Fruit fly (Drosophila melanogaster) whole organism, embryonic: ENCODE measurements around the gene CG12078.

Experiments used
- B-H1 ChIP-seq: fragments of 200-800 bp; sonication (Bioruptor generic); IDR thresholded peaks from 3 replicates; pipeline ENCODE4 v1.3.6; 2022; ENCODE audit warnings: missing biosample characterization, missing genetic modification characterization
- BtbVII ChIP-seq: fragments of 200-800 bp; sonication (Bioruptor generic); optimal IDR thresholded peaks from 3 replicates; lab custom pipeline; 2017; ENCODE audit warnings: missing biosample characterization, mild to moderate bottlenecking, missing genetic modification characterization
- CG10959 ChIP-seq: fragments of 200-800 bp; sonication (Bioruptor generic); IDR thresholded peaks from 2 replicates; pipeline ENCODE4 v1.3.6; 2022; ENCODE audit warnings: missing biosample characterization, missing genetic modification characterization
- CG10979 ChIP-seq: fragments of 200-800 bp; sonication (Bioruptor generic); optimal IDR thresholded peaks from 2 replicates; lab custom pipeline; 2018; ENCODE audit warnings: missing biosample characterization, mild to moderate bottlenecking, missing genetic modification characterization, moderate library complexity
- CG11085 ChIP-seq: fragments of 200-800 bp; sonication (Bioruptor generic); IDR thresholded peaks from 2 replicates; pipeline ENCODE4 v1.3.6; 2022; ENCODE audit warnings: missing biosample characterization, missing genetic modification characterization
- CG11696 ChIP-seq: fragments of 200-800 bp; sonication (Bioruptor generic); IDR thresholded peaks from 2 replicates; pipeline ENCODE4 v1.3.6; 2022; ENCODE audit warnings: missing biosample characterization, missing genetic modification characterization
- CG12104 ChIP-seq: fragments of 200-800 bp; sonication (Bioruptor generic); optimal IDR thresholded peaks from 3 replicates; lab custom pipeline; 2016; ENCODE audit warnings: missing biosample characterization, missing genetic modification characterization
- CG12219 ChIP-seq: fragments of 200-800 bp; sonication (Bioruptor generic); optimal IDR thresholded peaks from 3 replicates; lab custom pipeline; 2018; ENCODE audit warnings: missing biosample characterization, mild to moderate bottlenecking, missing genetic modification characterization
- CG13624 ChIP-seq: fragments of 200-800 bp; sonication (Bioruptor generic); optimal IDR thresholded peaks from 2 replicates; lab custom pipeline; 2016; ENCODE audit warnings: missing biosample characterization, missing genetic modification characterization
- CG15479 ChIP-seq: fragments of 200-800 bp; sonication (Bioruptor generic); optimal IDR thresholded peaks from 3 replicates; lab custom pipeline; 2019; ENCODE audit warnings: missing biosample characterization, mild to moderate bottlenecking, missing genetic modification characterization, moderate library complexity
- CG17361 ChIP-seq: fragments of 200-800 bp; sonication (Bioruptor generic); IDR thresholded peaks from 3 replicates; pipeline ENCODE4 v1.3.6; 2022; ENCODE audit warnings: missing biosample characterization, missing genetic modification characterization
- CG2116 ChIP-seq: fragments of 200-800 bp; sonication (Bioruptor generic); optimal IDR thresholded peaks from 3 replicates; lab custom pipeline; 2018; ENCODE audit warnings: missing biosample characterization, mild to moderate bottlenecking, missing genetic modification characterization
- CG3726 ChIP-seq: fragments of 200-800 bp; sonication (Bioruptor generic); IDR thresholded peaks from 3 replicates; pipeline ENCODE4, ENCODE4 v1.3.6; 2022; ENCODE audit warnings: missing biosample characterization, missing genetic modification characterization
- CG3995 ChIP-seq: fragments of 200-800 bp; sonication (Bioruptor generic); optimal IDR thresholded peaks from 3 replicates; lab custom pipeline; 2016; ENCODE audit warnings: missing biosample characterization, missing genetic modification characterization
- CG4282 ChIP-seq: fragments of 200-800 bp; sonication (Bioruptor generic); optimal IDR thresholded peaks from 2 replicates; lab custom pipeline; 2016; ENCODE audit warnings: missing biosample characterization, missing genetic modification characterization
- CG4730 ChIP-seq: fragments of 200-800 bp; sonication (Bioruptor generic); IDR thresholded peaks from 2 replicates; pipeline ENCODE4 v1.3.6; 2022; ENCODE audit warnings: missing biosample characterization, missing genetic modification characterization
- CG7839 ChIP-seq: fragments of 200-800 bp; sonication (Bioruptor generic); optimal IDR thresholded peaks from 3 replicates; lab custom pipeline; 2018; ENCODE audit warnings: missing biosample characterization, mild to moderate bottlenecking, missing genetic modification characterization, moderate library complexity
- CG7987 ChIP-seq: fragments of 200-800 bp; sonication (Bioruptor generic); optimal IDR thresholded peaks from 2 replicates; lab custom pipeline; 2018; ENCODE audit warnings: missing biosample characterization, mild to moderate bottlenecking, missing genetic modification characterization, moderate library complexity
- CG9817 ChIP-seq: fragments of 200-800 bp; sonication (Bioruptor generic); optimal IDR thresholded peaks from 2 replicates; lab custom pipeline; 2018; ENCODE audit warnings: missing biosample characterization, mild to moderate bottlenecking, missing genetic modification characterization, moderate library complexity
- D19A ChIP-seq: fragments of 200-800 bp; optimal IDR thresholded peaks from 3 replicates; lab custom pipeline; 2019; ENCODE audit warnings: missing biosample characterization, mild to moderate bottlenecking, missing genetic modification characterization, moderate library complexity
- D19B ChIP-seq: fragments of 200-800 bp; sonication (Bioruptor generic); optimal IDR thresholded peaks from 2 replicates; lab custom pipeline; 2017; ENCODE audit warnings: missing biosample characterization, mild to moderate bottlenecking, missing genetic modification characterization
- Dfd ChIP-seq, 2 experiments: fragments of >200 bp; optimal IDR thresholded peaks; 2 replicates each; lab custom pipeline; 2017; ENCODE audit warnings: missing biosample characterization in 2 of 2, missing genetic modification characterization in 2 of 2
- Hsf ChIP-seq: fragments of 200-800 bp; sonication (Bioruptor generic); optimal IDR thresholded peaks from 3 replicates; lab custom pipeline; 2016; ENCODE audit warnings: missing biosample characterization, missing genetic modification characterization
- Lpt ChIP-seq: fragments of >200 bp; optimal IDR thresholded peaks from 2 replicates; lab custom pipeline; 2018; ENCODE audit warnings: missing biosample characterization, missing genetic modification characterization
- MBD-R2 ChIP-seq: fragments of 200-800 bp; sonication (Bioruptor generic); IDR thresholded peaks from 2 replicates; pipeline ENCODE4 v1.3.6; 2022; ENCODE audit warnings: missing biosample characterization, missing genetic modification characterization
- Poxn ChIP-seq: fragments of 200-800 bp; sonication (Bioruptor generic); IDR thresholded peaks from 2 replicates; pipeline ENCODE4 v1.3.6; 2022; ENCODE audit warnings: missing biosample characterization, missing genetic modification characterization
- Ravus ChIP-seq: fragments of 200-800 bp; sonication (Bioruptor generic); IDR thresholded peaks from 2 replicates; pipeline ENCODE4 v1.3.6; 2022; ENCODE audit warnings: missing biosample characterization, missing genetic modification characterization
- Six4 ChIP-seq: fragments of 200-800 bp; sonication (Bioruptor generic); optimal IDR thresholded peaks from 2 replicates; lab custom pipeline; 2016; ENCODE audit warnings: missing biosample characterization, missing genetic modification characterization
- Sry-β ChIP-seq: fragments of 200-800 bp; sonication (Bioruptor generic); optimal IDR thresholded peaks from 2 replicates; lab custom pipeline; 2018; ENCODE audit warnings: missing biosample characterization, mild to moderate bottlenecking, missing genetic modification characterization, moderate library complexity
- Taf1 ChIP-seq: fragments of 200-800 bp; sonication (Bioruptor generic); IDR thresholded peaks from 2 replicates; pipeline ENCODE4 v1.3.6; 2022; ENCODE audit warnings: missing biosample characterization, missing genetic modification characterization
- al ChIP-seq: fragments of 200-800 bp; sonication (Bioruptor generic); IDR thresholded peaks from 2 replicates; pipeline ENCODE4 v1.3.6; 2022; ENCODE audit warnings: missing biosample characterization, missing genetic modification characterization
- ara ChIP-seq: fragments of 200-800 bp; sonication (Bioruptor generic); IDR thresholded peaks from 2 replicates; pipeline ENCODE4 v1.3.6; 2022; ENCODE audit warnings: missing biosample characterization, missing genetic modification characterization
- cad ChIP-seq: fragments of >200 bp; optimal IDR thresholded peaks from 2 replicates; lab custom pipeline; 2017; ENCODE audit warnings: missing biosample characterization, missing genetic modification characterization
- cato ChIP-seq: fragments of 200-800 bp; sonication (Bioruptor generic); optimal IDR thresholded peaks from 2 replicates; lab custom pipeline; 2016; ENCODE audit warnings: missing biosample characterization, missing genetic modification characterization, borderline replicate concordance
- croc ChIP-seq: fragments of 200-800 bp; sonication (Bioruptor generic); conservative IDR thresholded peaks from 3 replicates; pipeline ENCODE4 v1.3.6; 2022; ENCODE audit warnings: missing biosample characterization, missing genetic modification characterization
- ems ChIP-seq: fragments of 200-800 bp; sonication (Bioruptor generic); optimal IDR thresholded peaks from 3 replicates; lab custom pipeline; 2016; ENCODE audit warnings: missing biosample characterization, missing genetic modification characterization
- eyg ChIP-seq: fragments of 200-800 bp; sonication (Bioruptor generic); optimal IDR thresholded peaks from 3 replicates; lab custom pipeline; 2016; ENCODE audit warnings: missing biosample characterization, missing genetic modification characterization
- fd102C ChIP-seq: fragments of 200-800 bp; sonication (Bioruptor generic); optimal IDR thresholded peaks from 2 replicates; lab custom pipeline; 2018; ENCODE audit warnings: missing biosample characterization, mild to moderate bottlenecking, missing genetic modification characterization, moderate library complexity
- ind ChIP-seq: fragments of 200-800 bp; sonication (Bioruptor generic); optimal IDR thresholded peaks from 3 replicates; lab custom pipeline; 2016; ENCODE audit warnings: missing biosample characterization, missing genetic modification characterization
- inv ChIP-seq: fragments of 200-800 bp; sonication (Bioruptor generic); IDR thresholded peaks from 2 replicates; pipeline ENCODE4 v1.3.6; 2022; ENCODE audit warnings: missing biosample characterization, missing genetic modification characterization; ENCODE audit not compliant: partially characterized antibody
- klu ChIP-seq: fragments of 200-800 bp; sonication (Bioruptor generic); IDR thresholded peaks from 2 replicates; pipeline ENCODE4 v1.3.6; 2022; ENCODE audit warnings: missing biosample characterization, missing genetic modification characterization
- lilli ChIP-seq: fragments of 200-800 bp; sonication (Bioruptor generic); optimal IDR thresholded peaks from 3 replicates; lab custom pipeline; 2016; ENCODE audit warnings: missing biosample characterization, missing genetic modification characterization
- rib ChIP-seq: fragments of 200-800 bp; sonication (Bioruptor generic); IDR thresholded peaks from 2 replicates; pipeline ENCODE4 v1.3.6; 2022; ENCODE audit warnings: missing biosample characterization, missing genetic modification characterization
- ro ChIP-seq: fragments of 200-800 bp; sonication (Bioruptor generic); IDR thresholded peaks from 2 replicates; pipeline ENCODE4 v1.3.6; 2022; ENCODE audit warnings: missing biosample characterization, missing genetic modification characterization
- sim ChIP-seq: fragments of 200-800 bp; sonication (Bioruptor generic); IDR thresholded peaks from 2 replicates; pipeline ENCODE4 v1.3.6; 2022; ENCODE audit warnings: missing biosample characterization, missing genetic modification characterization
- sisA ChIP-seq: fragments of 200-800 bp; sonication (Bioruptor generic); IDR thresholded peaks from 2 replicates; pipeline ENCODE4 v1.3.6; 2022; ENCODE audit warnings: missing biosample characterization, missing genetic modification characterization
- slp2 ChIP-seq: fragments of 200-800 bp; sonication (Bioruptor generic); optimal IDR thresholded peaks from 2 replicates; lab custom pipeline; 2016; ENCODE audit warnings: missing biosample characterization, missing genetic modification characterization
- sob ChIP-seq: fragments of 200-800 bp; sonication (Bioruptor generic); IDR thresholded peaks from 2 replicates; pipeline ENCODE4 v1.3.6; 2022; ENCODE audit warnings: missing biosample characterization, missing genetic modification characterization
- sug ChIP-seq: fragments of 200-800 bp; optimal IDR thresholded peaks from 2 replicates; lab custom pipeline; 2019; ENCODE audit warnings: missing biosample characterization, mild to moderate bottlenecking, missing genetic modification characterization, moderate library complexity

CG12078 gene

DNA sequence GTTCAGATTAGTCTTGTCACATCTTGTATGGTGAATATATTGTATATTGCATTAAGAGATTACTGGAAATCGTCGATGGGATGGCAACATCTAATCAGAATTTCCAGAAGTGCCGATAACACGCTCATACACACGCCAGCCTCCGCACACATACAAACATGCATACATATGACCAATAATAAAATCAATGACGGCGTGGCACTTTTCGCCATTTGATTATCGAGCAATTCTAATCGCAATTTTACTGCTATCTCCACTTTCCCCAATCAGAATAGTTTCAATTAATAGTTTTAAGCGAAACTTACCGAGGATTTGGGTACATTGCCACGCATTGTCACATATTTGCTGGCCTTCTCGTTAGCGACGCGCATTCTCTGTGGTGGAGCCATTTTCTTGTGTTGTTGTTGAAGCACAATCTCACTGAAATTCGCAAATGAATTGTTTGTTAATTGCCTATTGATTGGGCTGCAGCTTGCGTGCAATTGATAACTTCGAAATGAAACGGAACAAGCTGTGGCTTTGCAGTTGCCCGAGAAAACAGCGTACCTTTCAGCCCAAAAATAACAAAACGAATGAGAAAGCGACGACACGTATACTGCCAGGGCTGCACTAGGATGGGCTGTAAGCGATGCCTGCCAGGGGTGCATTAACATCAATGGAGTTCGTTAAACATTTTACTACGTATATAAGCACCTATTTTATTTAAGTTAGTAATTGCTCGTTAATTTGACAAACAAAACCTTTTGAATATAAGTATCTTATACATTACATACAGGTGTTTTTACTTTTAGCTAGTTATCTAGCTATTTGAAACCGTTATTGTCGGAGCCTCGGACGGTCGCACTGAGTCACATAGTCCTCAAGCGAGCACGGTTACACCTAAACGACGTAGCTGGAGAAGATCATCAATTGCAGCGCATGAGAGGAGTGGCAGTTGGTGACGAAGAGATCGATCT is 45.4 kb downstream of the CG12078 start, which contains the start of the genes CG32276 and gry (continued):
- TF ChIP-seq inv (GFP tag; lab: Robert Waterston, UW) (peak; percentile 15; the same call in 1 of the 2 replicates), MBD-R2 (peak; percentile 85), slp2 (peak; percentile 67), CG9817 (tag; lab: Kevin White, UChicago) (peak; percentile 67), eyg (peak; percentile 54), CG3726 (GFP tag; lab: Robert Waterston, UW) (0 out of 3 replicates have a peak, but pooled peaks have one; percentile 55), CG4730 (GFP tag; lab: Robert Waterston, UW) (peak; percentile 47), CG11696 (GFP tag; lab: Robert Waterston, UW) (no peak), CG15479 (no peak), ro (GFP tag; lab: Robert Waterston, UW) (0 out of 2 replicates have a peak, but pooled peaks have one; percentile 16), Sry-β (GFP tag; lab: Kevin White, UChicago) (peak; percentile 87), croc (GFP tag; lab: Robert Waterston, UW) (no peak), sob (GFP tag; lab: Robert Waterston, UW) (peak; percentile 82), CG7839 (no peak), BtbVII (GFP tag; lab: Kevin White, UChicago) (peak; percentile 35), ind (GFP tag; lab: Kevin White, UChicago) (peak; percentile 81), Hsf (GFP tag; lab: Kevin White, UChicago) (peak; percentile 85), CG2116 (GFP tag; lab: Kevin White, UChicago) (peak; percentile 93), B-H1 (no peak; the same call in 2 of the 3 replicates), D19A (no peak), ems (GFP tag; lab: Kevin White, UChicago) (peak; percentile 83), CG4282 (GFP tag; lab: Kevin White, UChicago) (peak; percentile 67), CG13624 (GFP tag; lab: Kevin White, UChicago) (peak; percentile 80), cad (no peak), Poxn (GFP tag; lab: Robert Waterston, UW) (peak; percentile 62), D19B (GFP tag; lab: Kevin White, UChicago) (no peak), CG10959 (GFP tag; lab: Robert Waterston, UW) (peak; percentile 43; the same call in 1 of the 2 replicates), CG3995 (GFP tag; lab: Kevin White, UChicago) (peak; percentile 91), CG10979 (tag; lab: Kevin White, UChicago) (peak; percentile 71), lilli (GFP tag; lab: Kevin White, UChicago) (peak; percentile 88), CG17361 (GFP tag; lab: Robert Waterston, UW) (no peak; the same call in 2 of the 3 replicates), Taf1 (GFP tag; lab: Robert Waterston, UW) (peak; percentile 49; the same call in 1 of the 2 replicates), sisA (GFP tag; lab: Robert Waterston, UW) (peak; percentile 62; the same call in 1 of the 2 replicates), sug (tag; lab: Kevin White, UChicago) (no peak), ara (GFP tag; lab: Robert Waterston, UW) (peak; percentile 46; the same call in 1 of the 2 replicates), Lpt (GFP tag; lab: Kevin White, UChicago) (no peak), Ravus (no peak), fd102C (peak; percentile 18), Dfd (GFP tag; optimal IDR thresholded peaks at IDR 0.05; lab: Kevin White, UChicago) (no peak), CG12219 (GFP tag; lab: Kevin White, UChicago) (peak; percentile 51), rib (GFP tag; lab: Robert Waterston, UW) (no peak), sim (no peak), klu (GFP tag; lab: Robert Waterston, UW) (peak; percentile 46; the same call in 1 of the 2 replicates), CG12104 (GFP tag; lab: Kevin White, UChicago) (peak; percentile 53), Six4 (GFP tag; lab: Kevin White, UChicago) (peak; percentile 69), CG7987 (GFP tag; lab: Kevin White, UChicago) (peak; percentile 74), cato (GFP tag; lab: Kevin White, UChicago) (peak; percentile 60), al (GFP tag; lab: Robert Waterston, UW) (peak; percentile 73), CG11085 (GFP tag; lab: Robert Waterston, UW) (0 out of 2 replicates have a peak, but pooled peaks have one; percentile 27)
